Fruit fly (Drosophila melanogaster) whole organism, embryonic: Measurements from ENCODE around the gene dysf.

Source experiments
- Awh ChIP-seq: fragments of 200-800 bp; sonication (Bioruptor generic); IDR thresholded peaks from 2 replicates; pipeline ENCODE4, ENCODE4 v1.3.6; 2022; ENCODE audit warnings: missing biosample characterization, missing genetic modification characterization
- B-H2 ChIP-seq: fragments of 200-800 bp; sonication (Bioruptor generic); optimal IDR thresholded peaks from 2 replicates; lab custom pipeline; 2018; ENCODE audit warnings: missing biosample characterization, mild to moderate bottlenecking, missing genetic modification characterization
- CG11085 ChIP-seq: fragments of 200-800 bp; sonication (Bioruptor generic); IDR thresholded peaks from 2 replicates; pipeline ENCODE4 v1.3.6; 2022; ENCODE audit warnings: missing biosample characterization, missing genetic modification characterization
- CG12219 ChIP-seq: fragments of 200-800 bp; sonication (Bioruptor generic); optimal IDR thresholded peaks from 3 replicates; lab custom pipeline; 2018; ENCODE audit warnings: missing biosample characterization, mild to moderate bottlenecking, missing genetic modification characterization
- CG12659 ChIP-seq: fragments of 200-800 bp; sonication (Bioruptor generic); optimal IDR thresholded peaks from 3 replicates; lab custom pipeline; 2017; ENCODE audit warnings: mild to moderate bottlenecking, missing biosample characterization, missing genetic modification reagents, missing genetic modification characterization
- CG12769 ChIP-seq: fragments of 200-800 bp; sonication (Bioruptor generic); optimal IDR thresholded peaks from 2 replicates; lab custom pipeline; 2019; ENCODE audit warnings: missing biosample characterization, mild to moderate bottlenecking, missing genetic modification characterization, moderate library complexity
- CG13296 ChIP-seq: fragments of 200-800 bp; sonication (Bioruptor generic); optimal IDR thresholded peaks from 3 replicates; lab custom pipeline; 2018; ENCODE audit warnings: missing biosample characterization, mild to moderate bottlenecking, missing genetic modification characterization
- CG14050 ChIP-seq: fragments of 200-800 bp; sonication (Bioruptor generic); IDR thresholded peaks from 3 replicates; pipeline ENCODE4 v1.3.6; 2022; ENCODE audit warnings: missing biosample characterization, missing genetic modification characterization
- CG17186 ChIP-seq: fragments of 200-800 bp; sonication (Bioruptor generic); optimal IDR thresholded peaks from 3 replicates; lab custom pipeline; 2017; ENCODE audit warnings: missing biosample characterization, missing genetic modification reagents, missing genetic modification characterization
- CG18262 ChIP-seq: fragments of 200-800 bp; optimal IDR thresholded peaks from 3 replicates; lab custom pipeline; 2019; ENCODE audit warnings: missing biosample characterization, mild to moderate bottlenecking, missing genetic modification characterization, moderate library complexity
- CG2199 ChIP-seq: fragments of 200-800 bp; sonication (Bioruptor generic); IDR thresholded peaks from 3 replicates; pipeline ENCODE4 v1.3.6; 2022; ENCODE audit warnings: missing biosample characterization, missing genetic modification characterization
- CG6272 ChIP-seq: fragments of 200-800 bp; sonication (Bioruptor generic); IDR thresholded peaks from 2 replicates; pipeline ENCODE4 v1.3.6; 2022; ENCODE audit warnings: missing biosample characterization, missing genetic modification characterization
- CG6654 ChIP-seq: fragments of 200-800 bp; sonication (Bioruptor generic); optimal IDR thresholded peaks from 2 replicates; lab custom pipeline; 2017; ENCODE audit warnings: missing biosample characterization, mild to moderate bottlenecking, missing genetic modification characterization
- CG6854 ChIP-seq: fragments of 200-800 bp; sonication (Bioruptor generic); optimal IDR thresholded peaks from 3 replicates; lab custom pipeline; 2017; ENCODE audit warnings: missing biosample characterization, mild to moderate bottlenecking, missing genetic modification characterization
- CG7271 ChIP-seq: fragments of 200-800 bp; sonication (Bioruptor generic); optimal IDR thresholded peaks from 2 replicates; lab custom pipeline; 2018; ENCODE audit warnings: missing biosample characterization, mild to moderate bottlenecking, missing genetic modification characterization, moderate library complexity
- CG8290 ChIP-seq, 3 experiments: fragments of 200-800 bp; sonication (Bioruptor generic); optimal IDR thresholded peaks; 2 replicates each; lab custom pipeline; 2016 to 2019; ENCODE audit warnings: missing biosample characterization in 3 of 3, missing genetic modification characterization in 3 of 3, mild to moderate bottlenecking in 2 of 3, moderate library complexity in 1 of 3
- CG8924 ChIP-seq: fragments of 200-800 bp; optimal IDR thresholded peaks from 3 replicates; lab custom pipeline; 2019; ENCODE audit warnings: missing biosample characterization, mild to moderate bottlenecking, missing genetic modification characterization, moderate library complexity
- CG9437 ChIP-seq: fragments of 200-800 bp; sonication (Bioruptor generic); optimal IDR thresholded peaks from 2 replicates; lab custom pipeline; 2018; ENCODE audit warnings: missing biosample characterization, mild to moderate bottlenecking, missing genetic modification characterization
- CG9727 ChIP-seq: fragments of 200-800 bp; sonication (Bioruptor generic); optimal IDR thresholded peaks from 3 replicates; lab custom pipeline; 2017; ENCODE audit warnings: missing biosample characterization, mild to moderate bottlenecking, missing genetic modification characterization
- CrebB ChIP-seq: fragments of 200-800 bp; sonication (Bioruptor generic); optimal IDR thresholded peaks from 3 replicates; lab custom pipeline; 2018; ENCODE audit warnings: missing biosample characterization, mild to moderate bottlenecking, missing genetic modification characterization
- Dbx ChIP-seq: fragments of 200-800 bp; sonication (Bioruptor generic); IDR thresholded peaks from 3 replicates; pipeline ENCODE4 v1.3.6; 2022; ENCODE audit warnings: missing biosample characterization, missing genetic modification characterization
- Doc2 ChIP-seq: fragments of 200-800 bp; sonication (Bioruptor generic); IDR thresholded peaks from 2 replicates; pipeline ENCODE4 v1.3.6; 2022; ENCODE audit warnings: missing biosample characterization, missing genetic modification characterization
- HLHmδ ChIP-seq: fragments of 200-800 bp; sonication (Bioruptor generic); optimal IDR thresholded peaks from 2 replicates; lab custom pipeline; 2018; ENCODE audit warnings: missing biosample characterization, mild to moderate bottlenecking, missing genetic modification characterization, moderate library complexity
- Hand ChIP-seq: fragments of 200-800 bp; sonication (Bioruptor generic); optimal IDR thresholded peaks from 2 replicates; lab custom pipeline; 2017; ENCODE audit warnings: mild to moderate bottlenecking, missing biosample characterization, missing genetic modification reagents, missing genetic modification characterization
- HmgD ChIP-seq: fragments of 200-800 bp; sonication (Bioruptor generic); optimal IDR thresholded peaks from 3 replicates; lab custom pipeline; 2016; ENCODE audit warnings: missing biosample characterization, missing genetic modification characterization
- NC2β ChIP-seq: fragments of 200-800 bp; sonication (Bioruptor generic); optimal IDR thresholded peaks from 2 replicates; lab custom pipeline; 2016; ENCODE audit warnings: missing biosample characterization, missing genetic modification characterization
- Nf-YA ChIP-seq: fragments of 200-800 bp; sonication (Bioruptor generic); IDR thresholded peaks from 2 replicates; pipeline ENCODE4 v1.3.6; 2022; ENCODE audit warnings: missing biosample characterization, missing genetic modification characterization
- Oaz ChIP-seq: fragments of 200-800 bp; sonication (Bioruptor generic); IDR thresholded peaks from 2 replicates; pipeline ENCODE4 v1.3.6; 2022; ENCODE audit warnings: missing biosample characterization, missing genetic modification characterization
- Poxn ChIP-seq: fragments of 200-800 bp; sonication (Bioruptor generic); IDR thresholded peaks from 2 replicates; pipeline ENCODE4 v1.3.6; 2022; ENCODE audit warnings: missing biosample characterization, missing genetic modification characterization
- Rfx ChIP-seq: fragments of 200-800 bp; sonication (Bioruptor generic); IDR thresholded peaks from 2 replicates; pipeline ENCODE4 v1.3.6; 2022; ENCODE audit warnings: missing biosample characterization, missing genetic modification characterization
- Sox100B ChIP-seq: fragments of 200-800 bp; sonication (Bioruptor generic); optimal IDR thresholded peaks from 3 replicates; lab custom pipeline; 2018; ENCODE audit warnings: missing biosample characterization, mild to moderate bottlenecking, missing genetic modification characterization
- bab2 ChIP-seq: fragments of 200-800 bp; sonication (Bioruptor generic); optimal IDR thresholded peaks from 2 replicates; lab custom pipeline; 2016; ENCODE audit warnings: missing biosample characterization, missing genetic modification characterization
- cato ChIP-seq: fragments of 200-800 bp; sonication (Bioruptor generic); optimal IDR thresholded peaks from 2 replicates; lab custom pipeline; 2016; ENCODE audit warnings: missing biosample characterization, missing genetic modification characterization, borderline replicate concordance
- caup ChIP-seq: fragments of 200-800 bp; sonication (Bioruptor generic); optimal IDR thresholded peaks from 3 replicates; lab custom pipeline; 2017; ENCODE audit warnings: missing biosample characterization, mild to moderate bottlenecking, missing genetic modification characterization, moderate library complexity; ENCODE audit not compliant: severe bottlenecking
- dan ChIP-seq: fragments of 200-800 bp; sonication (Bioruptor generic); IDR thresholded peaks from 2 replicates; pipeline ENCODE4 v1.3.6; 2022; ENCODE audit warnings: missing biosample characterization, missing genetic modification characterization
- dpn ChIP-seq, 2 experiments: fragments of 200-800 bp; sonication (Bioruptor generic); optimal IDR thresholded peaks; 3 replicates each; lab custom pipeline; 2016; ENCODE audit warnings: missing biosample characterization in 2 of 2, missing genetic modification characterization in 2 of 2
- en ChIP-seq: fragments of 200-800 bp; sonication (Bioruptor generic); optimal IDR thresholded peaks from 2 replicates; lab custom pipeline; 2016; ENCODE audit warnings: missing biosample characterization, missing genetic modification characterization
- ewg ChIP-seq: fragments of 200-800 bp; sonication (Bioruptor generic); optimal IDR thresholded peaks from 3 replicates; lab custom pipeline; 2017; ENCODE audit warnings: mild to moderate bottlenecking, missing biosample characterization, missing genetic modification reagents, missing genetic modification characterization
- fd102C ChIP-seq: fragments of 200-800 bp; sonication (Bioruptor generic); optimal IDR thresholded peaks from 2 replicates; lab custom pipeline; 2018; ENCODE audit warnings: missing biosample characterization, mild to moderate bottlenecking, missing genetic modification characterization, moderate library complexity
- gcm ChIP-seq: fragments of 200-800 bp; sonication (Bioruptor generic); optimal IDR thresholded peaks from 2 replicates; lab custom pipeline; 2019; ENCODE audit warnings: missing biosample characterization, mild to moderate bottlenecking, missing genetic modification characterization, moderate library complexity
- h ChIP-seq: fragments of >200 bp; optimal IDR thresholded peaks from 2 replicates; lab custom pipeline; 2017
- her ChIP-seq: fragments of 200-800 bp; sonication (Bioruptor generic); optimal IDR thresholded peaks from 2 replicates; lab custom pipeline; 2016; ENCODE audit warnings: missing biosample characterization, missing genetic modification characterization
- jumu ChIP-seq: fragments of 200-800 bp; sonication (Bioruptor generic); optimal IDR thresholded peaks from 3 replicates; lab custom pipeline; 2016; ENCODE audit warnings: missing biosample characterization, missing genetic modification characterization
- luna ChIP-seq: fragments of 200-800 bp; sonication (Bioruptor generic); optimal IDR thresholded peaks from 2 replicates; lab custom pipeline; 2016; ENCODE audit warnings: missing biosample characterization, missing genetic modification characterization
- mirr ChIP-seq: fragments of 200-800 bp; sonication (Bioruptor generic); optimal IDR thresholded peaks from 3 replicates; lab custom pipeline; 2018; ENCODE audit warnings: missing biosample characterization, mild to moderate bottlenecking, missing genetic modification characterization
- run ChIP-seq: fragments of 200-800 bp; sonication (Bioruptor generic); optimal IDR thresholded peaks from 3 replicates; lab custom pipeline; 2018; ENCODE audit warnings: missing biosample characterization, mild to moderate bottlenecking, missing genetic modification characterization
- schlank ChIP-seq: fragments of 200-800 bp; sonication (Bioruptor generic); optimal IDR thresholded peaks from 2 replicates; lab custom pipeline; 2018; ENCODE audit warnings: missing biosample characterization, mild to moderate bottlenecking, missing genetic modification characterization
- seq ChIP-seq: fragments of 200-800 bp; sonication (Bioruptor generic); IDR thresholded peaks from 2 replicates; pipeline ENCODE4 v1.3.6; 2022; ENCODE audit warnings: missing biosample characterization, missing genetic modification characterization
- sim ChIP-seq: fragments of 200-800 bp; sonication (Bioruptor generic); IDR thresholded peaks from 2 replicates; pipeline ENCODE4 v1.3.6; 2022; ENCODE audit warnings: missing biosample characterization, missing genetic modification characterization
- tin ChIP-seq: fragments of 200-800 bp; sonication (Bioruptor generic); optimal IDR thresholded peaks from 3 replicates; lab custom pipeline; 2016; ENCODE audit warnings: missing biosample characterization, missing genetic modification characterization

The dysf gene

dm6 chr3R:26098502-26099210 is at the start of gene dysf:
TSS of gene dysf (minus strand) at chr3R:26098711.
- TF ChIP-seq sim (GFP tag; lab: Robert Waterston, UW) (no peak), CG6854 (GFP tag; lab: Kevin White, UChicago) (peak; percentile 22), gcm (GFP tag; lab: Kevin White, UChicago) (peak; percentile 65), jumu (GFP tag; lab: Kevin White, UChicago) (no peak), B-H2 (GFP tag; lab: Kevin White, UChicago) (no peak), CG2199 (GFP tag; lab: Robert Waterston, UW) (no peak), CG6654 (GFP tag; lab: Kevin White, UChicago) (peak; percentile 12), CrebB (tag; lab: Kevin White, UChicago) (no peak), CG11085 (GFP tag; lab: Robert Waterston, UW) (peak; percentile 18; the same call in 1 of the 2 replicates), dan (no peak), CG12219 (no peak), Rfx (GFP tag; lab: Robert Waterston, UW) (no peak), Sox100B (GFP tag; lab: Kevin White, UChicago) (peak; percentile 85), cato (GFP tag; lab: Kevin White, UChicago) (peak; percentile 13), mirr (GFP tag; lab: Kevin White, UChicago) (no peak), Hand (GFP tag; lab: Kevin White, UChicago) (no peak), bab2 (GFP tag; lab: Kevin White, UChicago) (no peak), CG6272 (GFP tag; lab: Robert Waterston, UW) (no peak), Nf-YA (GFP tag; lab: Robert Waterston, UW) (no peak), CG12769 (tag; lab: Kevin White, UChicago) (no peak), CG9437 (GFP tag; lab: Kevin White, UChicago) (peak; percentile 75), CG14050 (GFP tag; lab: Robert Waterston, UW) (no peak), CG8924 (tag; lab: Kevin White, UChicago) (peak; percentile 88), CG9727 (GFP tag; lab: Kevin White, UChicago) (peak; percentile 88), HLHmδ (no peak), HmgD (GFP tag; lab: Kevin White, UChicago) (no peak), CG12659 (GFP tag; lab: Kevin White, UChicago) (peak; percentile 72), fd102C (GFP tag; lab: Kevin White, UChicago) (no peak), h (lab: Kevin White, UChicago) (no peak), ewg (peak; percentile 3), CG18262 (tag; lab: Kevin White, UChicago) (peak; percentile 93), luna (GFP tag; lab: Kevin White, UChicago) (no peak), run (no peak), seq (GFP tag; lab: Robert Waterston, UW) (no peak), en (GFP tag; lab: Kevin White, UChicago) (no peak), Poxn (no peak), CG8290 (GFP tag; optimal IDR thresholded peaks at IDR 0.05; lab: Kevin White, UChicago) (no peak), CG8290 (tag; optimal IDR thresholded peaks at IDR 0.05; lab: Kevin White, UChicago) (no peak), CG7271 (tag; lab: Kevin White, UChicago) (peak; percentile 37), CG13296 (GFP tag; lab: Kevin White, UChicago) (peak; percentile 56), schlank (tag; lab: Kevin White, UChicago) (no peak), Oaz (GFP tag; lab: Robert Waterston, UW) (no peak), Awh (GFP tag; lab: Robert Waterston, UW) (no peak), dpn (GFP tag; optimal IDR thresholded peaks at IDR 0.05; lab: Kevin White, UChicago) (peak in 1 of 2 experiments; percentile 48), Dbx (0 out of 3 replicates have a peak, but pooled peaks have one; percentile 11), her (GFP tag; lab: Kevin White, UChicago) (no peak), tin (GFP tag; lab: Kevin White, UChicago) (peak; percentile 54), caup (GFP tag; lab: Kevin White, UChicago) (peak; percentile 25), CG17186 (GFP tag; lab: Kevin White, UChicago) (no peak), Doc2 (GFP tag; lab: Robert Waterston, UW) (no peak), NC2β (no peak)
